Worm (Caenorhabditis elegans): Measurements from ENCODE around the gene lin-1.
"Not testable (repeated sequence)": the region's sequence is repeated elsewhere in the genome, so short reads cannot be mapped to it uniquely, and the experiment has no call there.

Gene lin-1

ce11 chrIV:2236654-2237613, 63.2 kb downstream of the lin-1 start:
- TF ChIP-seq unc-62 (GFP tag; optimal IDR thresholded peaks at IDR 0.05 in 1 of 2), result peak in 1 of 2 experiments; percentile 92
- no peak for TF ChIP-seq unc-62 (tag; optimal IDR thresholded peaks at IDR 0.05)
- TF ChIP-seq zfp-2 (tag; optimal IDR thresholded peaks at IDR 0.05), result no peak
- TF ChIP-seq egl-43 (GFP tag; IDR thresholded peaks at IDR 0.05), result peak; percentile 66; the same call in 1 of the 2 replicates
- TF ChIP-seq D1046.2 (GFP tag; IDR thresholded peaks at IDR 0.05), result 0 out of 2 replicates have a peak, but pooled peaks have one; percentile 48
- no peak for TF ChIP-seq egl-27 (tag; optimal IDR thresholded peaks at IDR 0.05)
- TF ChIP-seq lin-38 (GFP tag; IDR thresholded peaks at IDR 0.05), result peak; percentile 24; the same call in 1 of the 2 replicates
- no peak for TF ChIP-seq hlh-11 (tag; optimal IDR thresholded peaks at IDR 0.05)
- 0 out of 2 replicates have a peak, but pooled peaks have one; percentile 15 for TF ChIP-seq php-3 (GFP tag; IDR thresholded peaks at IDR 0.05)
- 0 out of 2 replicates have a peak, but pooled peaks have one; percentile 6 for TF ChIP-seq vab-7 (GFP tag; IDR thresholded peaks at IDR 0.05)
- TF ChIP-seq ceh-28 (tag; optimal IDR thresholded peaks at IDR 0.05), result peak; percentile 96
- TF ChIP-seq Y5F2A.4 (GFP tag; optimal IDR thresholded peaks at IDR 0.05), result no peak
- TF ChIP-seq set-16 (GFP tag; IDR thresholded peaks at IDR 0.05), result peak; percentile 94
- TF ChIP-seq Y105C5A.15 (GFP tag; IDR thresholded peaks at IDR 0.05), result no peak
- TF ChIP-seq hlh-30 (tag; optimal IDR thresholded peaks at IDR 0.05; ENCODE audit: insufficient read depth), result no peak
- no peak for TF ChIP-seq lin-29 (GFP tag; IDR thresholded peaks at IDR 0.05)

ce11 chrIV:2235983-2236382, 64.1 kb downstream of the lin-1 start:
- TF ChIP-seq F44E2.7 (GFP tag; IDR thresholded peaks at IDR 0.05) (0 out of 2 replicates have a peak, but pooled peaks have one; percentile 5), ceh-28 (tag; optimal IDR thresholded peaks at IDR 0.05) (peak; percentile 94), fkh-10 (GFP tag; optimal IDR thresholded peaks at IDR 0.05) (no peak), Y75B8A.6 (GFP tag; IDR thresholded peaks at IDR 0.05) (no peak)

ce11 chrIV:2233222-2233621, 66.9 kb downstream of the lin-1 start:
- peak in 1 of 2 experiments; percentile 52 for TF ChIP-seq unc-62 (GFP tag; optimal IDR thresholded peaks at IDR 0.05 in 1 of 2)
- not testable (repeated sequence) for TF ChIP-seq unc-62 (tag; optimal IDR thresholded peaks at IDR 0.05)

ce11 chrIV:2228678-2229077, 71.4 kb downstream of the lin-1 start:
- no peak for TF ChIP-seq ctbp-1 (GFP tag; IDR thresholded peaks at IDR 0.05)
- TF ChIP-seq snpc-1.2 (GFP tag; IDR thresholded peaks at IDR 0.05), result no peak
- no peak for TF ChIP-seq spr-1 (tag; optimal IDR thresholded peaks at IDR 0.05)
- no peak for TF ChIP-seq dmd-6 (GFP tag; IDR thresholded peaks at IDR 0.05)
- TF ChIP-seq lin-29 (GFP tag; IDR thresholded peaks at IDR 0.05), result no peak
- no peak for TF ChIP-seq ceh-62 (tag; optimal IDR thresholded peaks at IDR 0.05)
- TF ChIP-seq ztf-7 (tag; optimal IDR thresholded peaks at IDR 0.05), result no peak
- TF ChIP-seq ZK546.5 (tag; optimal IDR thresholded peaks at IDR 0.05), result no peak

Measured in whole organism, L4 larva.